Worm (Caenorhabditis elegans) whole organism, midembryonic: ENCODE measurements around the gene K09B3.1.

Experiments
- cog-1 ChIP-seq: sonication (generic microtip); optimal IDR thresholded peaks from 2 replicates; lab custom pipeline; 2016; ENCODE audit warnings: missing genetic modification characterization, missing compliant biosample characterization
- med-1 ChIP-seq: sonication (generic microtip); optimal IDR thresholded peaks from 2 replicates; lab custom pipeline; 2017; ENCODE audit warnings: missing genetic modification characterization, mild to moderate bottlenecking, missing compliant biosample characterization, antibody characterized with exemption, missing genetic modification reagents; ENCODE audit not compliant: insufficient read depth
- tab-1 ChIP-seq: fragments of 200-800 bp; sonication (Bioruptor generic); IDR thresholded peaks from 2 replicates; pipeline ENCODE4 v1.3.6; 2022; ENCODE audit warnings: missing genetic modification characterization, missing compliant biosample characterization
- ztf-23 ChIP-seq: fragments of 200-800 bp; sonication (Bioruptor generic); IDR thresholded peaks from 2 replicates; pipeline ENCODE4 v1.3.6; 2022; ENCODE audit warnings: missing genetic modification reagents, missing genetic modification characterization, missing compliant biosample characterization
- ztf-29 ChIP-seq: fragments of 200-800 bp; sonication (Bioruptor generic); IDR thresholded peaks from 2 replicates; pipeline ENCODE4 v1.3.6; 2022; ENCODE audit warnings: missing genetic modification reagents, missing genetic modification characterization, missing compliant biosample characterization

- TF ChIP-seq ztf-29 (GFP tag; lab: Robert Waterston, UW) (no peak), ztf-23 (GFP tag; lab: Robert Waterston, UW) (no peak), tab-1 (GFP tag; lab: Robert Waterston, UW) (no peak), cog-1 (no peak), med-1 (no peak)
Observed at ce11 chrIV:3764012-3764549, 30.5 kb upstream of the K09B3.1 start.
